Fruit fly (Drosophila melanogaster) whole organism, prepupa: ENCODE data around the gene osp.
A peak's percentile ranks its signal among the peaks of the same experiment; 100 is the strongest.

Experiments
- Blimp-1 ChIP-seq: fragments of 200-800 bp; sonication (Bioruptor generic); optimal IDR thresholded peaks from 3 replicates; lab custom pipeline; 2017; ENCODE audit warnings: missing biosample characterization, missing genetic modification characterization, mild to moderate bottlenecking, moderate library complexity, missing genetic modification reagents
- CG10631 ChIP-seq: fragments of 200-800 bp; sonication (Bioruptor generic); optimal IDR thresholded peaks from 2 replicates; lab custom pipeline; 2016; ENCODE audit warnings: missing biosample characterization, missing genetic modification characterization
- CG11294 ChIP-seq: fragments of 200-800 bp; sonication (Bioruptor generic); IDR thresholded peaks from 2 replicates; pipeline ENCODE4 v1.3.6; 2022; ENCODE audit warnings: missing biosample characterization, missing genetic modification characterization
- CG11762 ChIP-seq: fragments of 200-800 bp; sonication (Bioruptor generic); optimal IDR thresholded peaks from 3 replicates; lab custom pipeline; 2016; ENCODE audit warnings: missing biosample characterization, missing genetic modification characterization; ENCODE audit not compliant: insufficient read depth
- CG11902 ChIP-seq: fragments of 200-800 bp; sonication (Bioruptor generic); optimal IDR thresholded peaks from 3 replicates; lab custom pipeline; 2016; ENCODE audit warnings: missing biosample characterization, missing genetic modification characterization
- CG15336 ChIP-seq: fragments of 200-800 bp; sonication (Bioruptor generic); IDR thresholded peaks from 2 replicates; pipeline ENCODE4 v1.3.6; 2022; ENCODE audit warnings: missing biosample characterization, missing genetic modification characterization
- CG1621 ChIP-seq: fragments of 200-800 bp; sonication (Bioruptor generic); optimal IDR thresholded peaks from 3 replicates; lab custom pipeline; 2018; ENCODE audit warnings: missing biosample characterization, mild to moderate bottlenecking, missing genetic modification characterization
- CG3032 ChIP-seq: fragments of 200-800 bp; optimal IDR thresholded peaks from 2 replicates; lab custom pipeline; 2019; ENCODE audit warnings: missing biosample characterization, mild to moderate bottlenecking, missing genetic modification characterization, moderate library complexity
- CG31627 ChIP-seq: fragments of 200-800 bp; sonication (Bioruptor generic); optimal IDR thresholded peaks from 3 replicates; lab custom pipeline; 2016; ENCODE audit warnings: missing biosample characterization, missing genetic modification characterization
- CG32006 ChIP-seq: fragments of 200-800 bp; sonication (Bioruptor generic); optimal IDR thresholded peaks from 3 replicates; lab custom pipeline; 2017; ENCODE audit warnings: missing biosample characterization, mild to moderate bottlenecking, missing genetic modification characterization
- CG34406 ChIP-seq: fragments of 200-800 bp; sonication (Bioruptor generic); optimal IDR thresholded peaks from 3 replicates; lab custom pipeline; 2016; ENCODE audit warnings: missing biosample characterization, missing genetic modification characterization
- CG4318 ChIP-seq: fragments of 200-800 bp; sonication (Bioruptor generic); optimal IDR thresholded peaks from 3 replicates; lab custom pipeline; 2017; ENCODE audit warnings: missing biosample characterization, mild to moderate bottlenecking, missing genetic modification characterization
- CG6276 ChIP-seq: fragments of 200-800 bp; sonication (Bioruptor generic); optimal IDR thresholded peaks from 2 replicates; lab custom pipeline; 2017; ENCODE audit warnings: missing biosample characterization, mild to moderate bottlenecking, missing genetic modification characterization
- CG6792 ChIP-seq: fragments of 200-800 bp; sonication (Bioruptor generic); optimal IDR thresholded peaks from 3 replicates; lab custom pipeline; 2016; ENCODE audit warnings: missing biosample characterization, missing genetic modification characterization
- CG6854 ChIP-seq: fragments of 200-800 bp; sonication (Bioruptor generic); optimal IDR thresholded peaks from 2 replicates; lab custom pipeline; 2017; ENCODE audit warnings: missing biosample characterization, mild to moderate bottlenecking, missing genetic modification characterization
- CG7368 ChIP-seq: fragments of 200-800 bp; sonication (Bioruptor generic); optimal IDR thresholded peaks from 3 replicates; lab custom pipeline; 2016; ENCODE audit warnings: missing biosample characterization, missing genetic modification characterization
- CG8119 ChIP-seq: fragments of 200-800 bp; sonication (Bioruptor generic); IDR thresholded peaks from 3 replicates; pipeline ENCODE4 v1.3.6; 2022; ENCODE audit warnings: missing biosample characterization, missing genetic modification characterization
- CG8319 ChIP-seq: fragments of 200-800 bp; sonication (Bioruptor generic); optimal IDR thresholded peaks from 3 replicates; lab custom pipeline; 2016; ENCODE audit warnings: missing biosample characterization, missing genetic modification characterization
- CG9139 ChIP-seq: fragments of 200-800 bp; sonication (Bioruptor generic); optimal IDR thresholded peaks from 3 replicates; lab custom pipeline; 2017; ENCODE audit warnings: missing biosample characterization, mild to moderate bottlenecking, missing genetic modification characterization
- Eip75B ChIP-seq: fragments of 200-800 bp; sonication (Bioruptor generic); optimal IDR thresholded peaks from 3 replicates; lab custom pipeline; 2016; ENCODE audit warnings: missing biosample characterization, missing genetic modification characterization
- Eip78C ChIP-seq: fragments of 200-800 bp; sonication (Bioruptor generic); peaks from one replicate; lab custom pipeline; 2016; ENCODE audit warnings: missing biosample characterization, missing genetic modification characterization
- Eip93F ChIP-seq: fragments of 200-800 bp; sonication (Bioruptor generic); optimal IDR thresholded peaks from 2 replicates; lab custom pipeline; 2016; ENCODE audit warnings: missing biosample characterization, mild to moderate bottlenecking, missing genetic modification characterization
- Ets21C ChIP-seq: fragments of 200-800 bp; sonication (Bioruptor generic); optimal IDR thresholded peaks from 3 replicates; lab custom pipeline; 2016; ENCODE audit warnings: missing biosample characterization, missing genetic modification characterization
- Ets96B ChIP-seq: fragments of 200-800 bp; optimal IDR thresholded peaks from 2 replicates; lab custom pipeline; 2019; ENCODE audit warnings: missing biosample characterization, mild to moderate bottlenecking, missing genetic modification characterization, moderate library complexity
- Gug ChIP-seq: fragments of 200-800 bp; sonication (Bioruptor generic); IDR thresholded peaks from 2 replicates; pipeline ENCODE4 v1.3.6; 2022; ENCODE audit warnings: missing biosample characterization, missing genetic modification characterization
- Hr38 ChIP-seq: sonication (Bioruptor generic); optimal IDR thresholded peaks from 2 replicates; lab custom pipeline; 2016; ENCODE audit warnings: missing biosample characterization, missing genetic modification characterization
- Hr39 ChIP-seq: fragments of 200-800 bp; sonication (Bioruptor generic); optimal IDR thresholded peaks from 2 replicates; lab custom pipeline; 2016; ENCODE audit warnings: missing biosample characterization, missing genetic modification characterization
- Hr4 ChIP-seq: fragments of 200-800 bp; sonication (Bioruptor generic); optimal IDR thresholded peaks from 3 replicates; lab custom pipeline; 2016; ENCODE audit warnings: missing biosample characterization, missing genetic modification characterization
- Met ChIP-seq: fragments of 200-800 bp; sonication (Bioruptor generic); optimal IDR thresholded peaks from 3 replicates; lab custom pipeline; 2016; ENCODE audit warnings: missing biosample characterization, missing genetic modification characterization
- OdsH ChIP-seq: fragments of 200-800 bp; sonication (Bioruptor generic); optimal IDR thresholded peaks from 3 replicates; lab custom pipeline; 2016; ENCODE audit warnings: missing biosample characterization, missing genetic modification characterization
- Sox102F ChIP-seq: fragments of 200-800 bp; sonication (Bioruptor generic); optimal IDR thresholded peaks from 2 replicates; lab custom pipeline; 2016; ENCODE audit warnings: missing biosample characterization, mild to moderate bottlenecking, missing genetic modification characterization
- Sox15 ChIP-seq: fragments of 200-800 bp; sonication (Bioruptor generic); optimal IDR thresholded peaks from 3 replicates; lab custom pipeline; 2016; ENCODE audit warnings: missing biosample characterization, missing genetic modification characterization
- cyc ChIP-seq: fragments of 200-800 bp; sonication (Bioruptor generic); optimal IDR thresholded peaks from 3 replicates; lab custom pipeline; 2016; ENCODE audit warnings: missing biosample characterization, missing genetic modification characterization
- dac ChIP-seq: fragments of 200-800 bp; sonication (Bioruptor generic); optimal IDR thresholded peaks from 2 replicates; lab custom pipeline; 2017; ENCODE audit warnings: missing biosample characterization, mild to moderate bottlenecking, missing genetic modification characterization
- dsx ChIP-seq: fragments of 200-800 bp; optimal IDR thresholded peaks from 3 replicates; lab custom pipeline; 2019; ENCODE audit warnings: missing biosample characterization, mild to moderate bottlenecking, missing genetic modification characterization, moderate library complexity; ENCODE audit not compliant: poor library complexity, severe bottlenecking
- eg ChIP-seq: fragments of 200-800 bp; sonication (Bioruptor generic); IDR thresholded peaks from 3 replicates; pipeline ENCODE4 v1.3.6; 2022; ENCODE audit warnings: missing biosample characterization, missing genetic modification characterization
- esn ChIP-seq: fragments of 200-800 bp; sonication (Bioruptor generic); optimal IDR thresholded peaks from 2 replicates; lab custom pipeline; 2016; ENCODE audit warnings: missing biosample characterization, mild to moderate bottlenecking, missing genetic modification characterization, moderate library complexity
- fd59A ChIP-seq: fragments of 200-800 bp; sonication (Bioruptor generic); optimal IDR thresholded peaks from 2 replicates; lab custom pipeline; 2017; ENCODE audit warnings: missing biosample characterization, mild to moderate bottlenecking, missing genetic modification characterization, missing genetic modification reagents
- fd85E ChIP-seq: fragments of 200-800 bp; sonication (Bioruptor generic); optimal IDR thresholded peaks from 3 replicates; lab custom pipeline; 2016; ENCODE audit warnings: missing biosample characterization, missing genetic modification characterization
- fkh ChIP-seq: fragments of 200-800 bp; sonication (Bioruptor generic); optimal IDR thresholded peaks from 3 replicates; lab custom pipeline; 2017; ENCODE audit warnings: missing biosample characterization, mild to moderate bottlenecking, missing genetic modification characterization, moderate library complexity
- net ChIP-seq: fragments of 200-800 bp; sonication (Bioruptor generic); optimal IDR thresholded peaks from 3 replicates; lab custom pipeline; 2016; ENCODE audit warnings: missing biosample characterization, missing genetic modification characterization
- pdm3 ChIP-seq: fragments of 200-800 bp; sonication (Bioruptor generic); optimal IDR thresholded peaks from 3 replicates; lab custom pipeline; 2016; ENCODE audit warnings: missing biosample characterization, missing genetic modification characterization
- spab ChIP-seq: fragments of 200-800 bp; sonication (Bioruptor generic); optimal IDR thresholded peaks from 2 replicates; lab custom pipeline; 2017; ENCODE audit warnings: missing biosample characterization, mild to moderate bottlenecking, missing genetic modification characterization, missing genetic modification reagents
- svp ChIP-seq: fragments of 200-800 bp; sonication (Bioruptor generic); peaks from one replicate; lab custom pipeline; 2016; ENCODE audit warnings: missing biosample characterization, missing genetic modification characterization
- topi ChIP-seq: fragments of 200-800 bp; sonication (Bioruptor generic); optimal IDR thresholded peaks from 3 replicates; lab custom pipeline; 2016; ENCODE audit warnings: missing biosample characterization, missing genetic modification characterization

osp gene

dm6 chr2L:14557743-14558142 lies 131.4 kb downstream of the osp start (continued):
- peak; percentile 80 for TF ChIP-seq cyc
- peak; percentile 89 for TF ChIP-seq Met (GFP tag; lab: Kevin White, UChicago)
- TF ChIP-seq Sox15 (GFP tag; lab: Kevin White, UChicago), result peak; percentile 64
- TF ChIP-seq dsx (GFP tag; lab: Kevin White, UChicago), result peak; percentile 86
- TF ChIP-seq Ets21C (GFP tag; lab: Kevin White, UChicago), result peak; percentile 80
- TF ChIP-seq fkh (GFP tag; lab: Kevin White, UChicago), result no peak
- TF ChIP-seq spab (GFP tag; lab: Kevin White, UChicago), result peak; percentile 75
- peak; percentile 85 for TF ChIP-seq Eip75B (GFP tag; lab: Kevin White, UChicago)
- TF ChIP-seq CG11294 (GFP tag; lab: Robert Waterston, UW), result no peak
- TF ChIP-seq Hr4 (GFP tag; lab: Kevin White, UChicago), result peak; percentile 46
- peak; percentile 73 for TF ChIP-seq CG11902 (GFP tag; lab: Kevin White, UChicago)
- TF ChIP-seq Hr39 (GFP tag; lab: Kevin White, UChicago), result peak; percentile 84
- TF ChIP-seq esn (GFP tag; lab: Kevin White, UChicago), result peak; percentile 92
- peak; percentile 80 for TF ChIP-seq CG7368 (GFP tag; lab: Kevin White, UChicago)
- peak; percentile 62; the same call in 1 of the 3 replicates for TF ChIP-seq CG8119 (GFP tag; lab: Robert Waterston, UW)
- peak; percentile 95 for TF ChIP-seq svp (GFP tag; lab: Kevin White, UChicago)
- peak; percentile 88 for TF ChIP-seq CG6792 (GFP tag; lab: Kevin White, UChicago)
- TF ChIP-seq CG10631 (GFP tag; lab: Kevin White, UChicago), result peak; percentile 82
- TF ChIP-seq CG3032 (tag; lab: Kevin White, UChicago), result peak; percentile 81
- peak; percentile 56; the same call in 1 of the 2 replicates for TF ChIP-seq CG15336 (GFP tag; lab: Robert Waterston, UW)
- TF ChIP-seq CG4318 (GFP tag; lab: Kevin White, UChicago), result peak; percentile 7
- peak; percentile 53 for TF ChIP-seq Eip93F
- TF ChIP-seq fd85E, result peak; percentile 38
- peak; percentile 91 for TF ChIP-seq Sox102F
- TF ChIP-seq CG1621 (tag; lab: Kevin White, UChicago), result peak; percentile 72
- peak; percentile 54 for TF ChIP-seq CG6854

DNA sequence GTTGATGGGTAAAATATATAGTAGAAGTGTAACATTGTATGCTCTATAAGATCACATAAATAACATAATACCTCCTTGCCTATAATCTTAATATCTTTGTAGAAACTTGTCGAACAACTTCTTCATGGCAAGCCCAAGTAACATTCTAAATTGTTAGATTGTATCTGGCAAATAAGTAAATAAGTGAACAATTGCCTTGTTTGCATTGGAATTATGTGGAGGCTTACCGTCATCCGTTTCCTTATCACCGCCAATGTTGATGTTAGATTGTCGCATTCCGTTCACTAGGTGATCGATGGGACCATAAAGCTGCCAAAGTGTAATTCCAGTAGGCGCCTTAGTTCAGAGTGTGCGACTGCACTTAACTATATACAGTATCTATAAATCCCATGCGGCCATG lies 132.3 kb downstream of the osp start:
- no peak for TF ChIP-seq Eip93F
- no peak for TF ChIP-seq topi (GFP tag; lab: Kevin White, UChicago)
- no peak for TF ChIP-seq CG31627
- TF ChIP-seq spab (GFP tag; lab: Kevin White, UChicago), result no peak
- TF ChIP-seq CG34406 (GFP tag; lab: Kevin White, UChicago), result no peak
- peak; percentile 15 for TF ChIP-seq CG10631 (GFP tag; lab: Kevin White, UChicago)
- TF ChIP-seq Hr39 (GFP tag; lab: Kevin White, UChicago), result no peak
- TF ChIP-seq Ets96B, result no peak
- TF ChIP-seq dac (GFP tag; lab: Kevin White, UChicago), result no peak
- no peak for TF ChIP-seq CG1621 (tag; lab: Kevin White, UChicago)
- TF ChIP-seq svp (GFP tag; lab: Kevin White, UChicago), result no peak
- TF ChIP-seq CG11762 (GFP tag; lab: Kevin White, UChicago), result no peak
- TF ChIP-seq eg (GFP tag; lab: Robert Waterston, UW), result no peak
- no peak for TF ChIP-seq OdsH
- no peak for TF ChIP-seq fd59A (GFP tag; lab: Kevin White, UChicago)
- no peak for TF ChIP-seq Eip75B (GFP tag; lab: Kevin White, UChicago)
- TF ChIP-seq CG15336 (GFP tag; lab: Robert Waterston, UW), result no peak
- no peak for TF ChIP-seq Hr4 (GFP tag; lab: Kevin White, UChicago)
- no peak for TF ChIP-seq Blimp-1 (GFP tag; lab: Kevin White, UChicago)
- TF ChIP-seq Gug, result no peak
- no peak for TF ChIP-seq dsx (GFP tag; lab: Kevin White, UChicago)
- no peak for TF ChIP-seq Met (GFP tag; lab: Kevin White, UChicago)
- no peak for TF ChIP-seq pdm3 (GFP tag; lab: Kevin White, UChicago)
- TF ChIP-seq CG8119 (GFP tag; lab: Robert Waterston, UW), result no peak
- TF ChIP-seq CG32006 (GFP tag; lab: Kevin White, UChicago), result no peak
- TF ChIP-seq fd85E, result no peak
- TF ChIP-seq Eip78C (GFP tag; lab: Kevin White, UChicago), result peak; percentile 49
- no peak for TF ChIP-seq CG6276 (GFP tag; lab: Kevin White, UChicago)
- no peak for TF ChIP-seq net (GFP tag; lab: Kevin White, UChicago)
- peak; percentile 93 for TF ChIP-seq fkh (GFP tag; lab: Kevin White, UChicago)
- TF ChIP-seq CG9139 (GFP tag; lab: Kevin White, UChicago), result no peak
- TF ChIP-seq Hr38 (GFP tag; lab: Kevin White, UChicago), result peak; percentile 18
- no peak for TF ChIP-seq CG8319 (GFP tag; lab: Kevin White, UChicago)
- TF ChIP-seq, all 60 proteins: peak for 4
